Fruit fly (Drosophila melanogaster): ENCODE measurements around the gene CG14551.

Gene CG14551

dm6 chr3R:26017771-26018731, 44.8 kb downstream of the CG14551 start (continued):
- TF ChIP-seq NK7.1 (GFP tag; optimal IDR thresholded peaks at IDR 0.05) (no peak), CG12155 (GFP tag; optimal IDR thresholded peaks at IDR 0.05) (peak; percentile 30), CG1602 (GFP tag; optimal IDR thresholded peaks at IDR 0.05) (peak; percentile 82), dan (GFP tag; IDR thresholded peaks at IDR 0.05) (0 out of 2 replicates have a peak, but pooled peaks have one; percentile 61), Ets65A (GFP tag) (peak; percentile 65), Optix (GFP tag; IDR thresholded peaks at IDR 0.05) (no peak), Hr78 (GFP tag; optimal IDR thresholded peaks at IDR 0.05) (peak in 1 of 2 experiments; percentile 69), cas (GFP tag; IDR thresholded peaks at IDR 0.05) (no peak), CG33557 (GFP tag; optimal IDR thresholded peaks at IDR 0.05) (peak; percentile 99), Scr (GFP tag; IDR thresholded peaks at IDR 0.05; ENCODE audit: partially characterized antibody) (no peak), Dref (GFP tag; IDR thresholded peaks at IDR 0.05) (no peak), PHDP (tag; optimal IDR thresholded peaks at IDR 0.05) (peak; percentile 74), HmgD (GFP tag; optimal IDR thresholded peaks at IDR 0.05) (no peak), Dll (GFP tag; IDR thresholded peaks at IDR 0.05; ENCODE audit: partially characterized antibody) (no peak), yki (optimal IDR thresholded peaks at IDR 0.05) (no peak), dysf (GFP tag; IDR thresholded peaks at IDR 0.05) (peak; percentile 53; the same call in 1 of the 3 replicates), CG12299 (tag; optimal IDR thresholded peaks at IDR 0.05) (peak; percentile 61), maf-S (GFP tag; optimal IDR thresholded peaks at IDR 0.05) (no peak), CG8924 (tag; optimal IDR thresholded peaks at IDR 0.05) (peak; percentile 89), fu2 (GFP tag; optimal IDR thresholded peaks at IDR 0.05) (no peak), kni (GFP tag; optimal IDR thresholded peaks at IDR 0.05) (peak; percentile 65), CG7556 (GFP tag; optimal IDR thresholded peaks at IDR 0.05) (peak; percentile 94), lmd (GFP tag; IDR thresholded peaks at IDR 0.05) (peak; percentile 65; the same call in 1 of the 2 replicates), CHES-1-like (GFP tag; optimal IDR thresholded peaks at IDR 0.05) (no peak), Elba2 (GFP tag; optimal IDR thresholded peaks at IDR 0.05) (peak; percentile 20), Sry-δ (GFP tag; optimal IDR thresholded peaks at IDR 0.05) (no peak), dmrt99B (tag; optimal IDR thresholded peaks at IDR 0.05) (peak; percentile 89), CG12104 (GFP tag; optimal IDR thresholded peaks at IDR 0.05) (peak; percentile 71), CG11723 (GFP tag; optimal IDR thresholded peaks at IDR 0.05) (peak; percentile 74), CG17328 (GFP tag; IDR thresholded peaks at IDR 0.05) (peak; percentile 82), HLHmδ (GFP tag; optimal IDR thresholded peaks at IDR 0.05) (peak; percentile 93), wdn (GFP tag; IDR thresholded peaks at IDR 0.05) (no peak), CG6175 (GFP tag; IDR thresholded peaks at IDR 0.05) (no peak), Bgb (GFP tag; IDR thresholded peaks at IDR 0.05; ENCODE audit: partially characterized antibody) (no peak), CG15479 (GFP tag; optimal IDR thresholded peaks at IDR 0.05) (peak; percentile 62), CG5953 (GFP tag; IDR thresholded peaks at IDR 0.05) (no peak), CG3281 (GFP tag; optimal IDR thresholded peaks at IDR 0.05) (peak; percentile 37), hth (optimal IDR thresholded peaks at IDR 0.05) (no peak), CG10431 (GFP tag; optimal IDR thresholded peaks at IDR 0.05) (peak; percentile 61), kah (GFP tag; optimal IDR thresholded peaks at IDR 0.05) (peak; percentile 36), CG30403 (GFP tag; optimal IDR thresholded peaks at IDR 0.05) (peak; percentile 80), CG11560 (tag; IDR thresholded peaks at IDR 0.05) (no peak), CG6791 (GFP tag; IDR thresholded peaks at IDR 0.05; ENCODE audit: partially characterized antibody) (no peak), CG10543 (GFP tag; optimal IDR thresholded peaks at IDR 0.05) (no peak), org-1 (GFP tag; optimal IDR thresholded peaks at IDR 0.05) (peak; percentile 77), Dfd (GFP tag; optimal IDR thresholded peaks at IDR 0.05) (no peak), Stat92E (GFP tag; optimal IDR thresholded peaks at IDR 0.05) (peak in 1 of 3 experiments; percentile 72), peb (GFP tag; IDR thresholded peaks at IDR 0.05) (peak; percentile 43; the same call in 1 of the 2 replicates), chif (GFP tag; optimal IDR thresholded peaks at IDR 0.05) (peak in 1 of 2 experiments; percentile 33)

All from whole organism, embryonic.